Fruit fly (Drosophila melanogaster) whole organism, embryonic: ENCODE measurements around the gene Cpr65Aw.

Source experiments
- Antp ChIP-seq: fragments of 200-800 bp; sonication (Bioruptor generic); optimal IDR thresholded peaks from 3 replicates; lab custom pipeline; 2016; ENCODE audit warnings: missing biosample characterization, missing genetic modification characterization
- Asciz ChIP-seq: fragments of 200-800 bp; sonication (Bioruptor generic); optimal IDR thresholded peaks from 2 replicates; lab custom pipeline; 2017; ENCODE audit warnings: missing biosample characterization, mild to moderate bottlenecking, missing genetic modification characterization, missing genetic modification reagents
- CG11696 ChIP-seq: fragments of 200-800 bp; sonication (Bioruptor generic); IDR thresholded peaks from 2 replicates; pipeline ENCODE4 v1.3.6; 2022; ENCODE audit warnings: missing biosample characterization, missing genetic modification characterization
- CG1233 ChIP-seq: fragments of 200-800 bp; sonication (Bioruptor generic); optimal IDR thresholded peaks from 4 replicates; lab custom pipeline; 2018; ENCODE audit warnings: missing biosample characterization, mild to moderate bottlenecking, missing genetic modification characterization
- CG13424 ChIP-seq: fragments of 200-800 bp; sonication (Bioruptor generic); optimal IDR thresholded peaks from 2 replicates; lab custom pipeline; 2019; ENCODE audit warnings: missing biosample characterization, mild to moderate bottlenecking, missing genetic modification characterization, moderate library complexity
- CG13894 ChIP-seq: fragments of 200-800 bp; sonication (Bioruptor generic); optimal IDR thresholded peaks from 3 replicates; lab custom pipeline; 2018; ENCODE audit warnings: missing biosample characterization, mild to moderate bottlenecking, missing genetic modification characterization, moderate library complexity
- CG14050 ChIP-seq: fragments of 200-800 bp; sonication (Bioruptor generic); IDR thresholded peaks from 3 replicates; pipeline ENCODE4 v1.3.6; 2022; ENCODE audit warnings: missing biosample characterization, missing genetic modification characterization
- CG15269 ChIP-seq: fragments of 200-800 bp; sonication (Bioruptor generic); optimal IDR thresholded peaks from 2 replicates; lab custom pipeline; 2018; ENCODE audit warnings: missing biosample characterization, mild to moderate bottlenecking, missing genetic modification characterization, moderate library complexity
- CG1792 ChIP-seq: fragments of 200-800 bp; sonication (Bioruptor generic); optimal IDR thresholded peaks from 2 replicates; lab custom pipeline; 2016; ENCODE audit warnings: missing biosample characterization, missing genetic modification characterization
- CG18011 ChIP-seq: fragments of 200-800 bp; sonication (Bioruptor generic); optimal IDR thresholded peaks from 2 replicates; lab custom pipeline; 2017; ENCODE audit warnings: missing biosample characterization, missing genetic modification characterization, mild to moderate bottlenecking, moderate library complexity, missing genotype
- CG18262 ChIP-seq: fragments of 200-800 bp; optimal IDR thresholded peaks from 3 replicates; lab custom pipeline; 2019; ENCODE audit warnings: missing biosample characterization, mild to moderate bottlenecking, missing genetic modification characterization, moderate library complexity
- CG18764 ChIP-seq: fragments of 200-800 bp; sonication (Bioruptor generic); optimal IDR thresholded peaks from 3 replicates; lab custom pipeline; 2016; ENCODE audit warnings: missing biosample characterization, missing genetic modification characterization
- CG2120 ChIP-seq: fragments of 200-800 bp; sonication (Bioruptor generic); optimal IDR thresholded peaks from 3 replicates; lab custom pipeline; 2016; ENCODE audit warnings: missing biosample characterization, missing genetic modification characterization
- CG3163 ChIP-seq: fragments of 200-800 bp; sonication (Bioruptor generic); optimal IDR thresholded peaks from 3 replicates; lab custom pipeline; 2016; ENCODE audit warnings: missing biosample characterization, missing genetic modification characterization
- CG3407 ChIP-seq: fragments of 200-800 bp; sonication (Bioruptor generic); optimal IDR thresholded peaks from 2 replicates; lab custom pipeline; 2018; ENCODE audit warnings: missing biosample characterization, mild to moderate bottlenecking, missing genetic modification characterization
- CG3726 ChIP-seq: fragments of 200-800 bp; sonication (Bioruptor generic); IDR thresholded peaks from 3 replicates; pipeline ENCODE4, ENCODE4 v1.3.6; 2022; ENCODE audit warnings: missing biosample characterization, missing genetic modification characterization
- CG4360 ChIP-seq: fragments of 200-800 bp; sonication (Bioruptor generic); IDR thresholded peaks from 2 replicates; pipeline ENCODE4 v1.3.6; 2022; ENCODE audit warnings: missing biosample characterization, missing genetic modification characterization
- CG4707 ChIP-seq: fragments of 200-800 bp; sonication (Bioruptor generic); optimal IDR thresholded peaks from 2 replicates; lab custom pipeline; 2018; ENCODE audit warnings: missing biosample characterization, mild to moderate bottlenecking, missing genetic modification characterization, moderate library complexity
- CG5245 ChIP-seq: fragments of 200-800 bp; sonication (Bioruptor generic); optimal IDR thresholded peaks from 3 replicates; lab custom pipeline; 2016; ENCODE audit warnings: missing biosample characterization, missing genetic modification characterization
- CG6272 ChIP-seq: fragments of 200-800 bp; sonication (Bioruptor generic); IDR thresholded peaks from 2 replicates; pipeline ENCODE4 v1.3.6; 2022; ENCODE audit warnings: missing biosample characterization, missing genetic modification characterization
- CG7963 ChIP-seq: fragments of 200-800 bp; sonication (Bioruptor generic); IDR thresholded peaks from 3 replicates; pipeline ENCODE4 v1.3.6; 2022; ENCODE audit warnings: missing biosample characterization, missing genetic modification characterization; ENCODE audit not compliant: partially characterized antibody
- CG9876 ChIP-seq: fragments of 200-800 bp; sonication (Bioruptor generic); optimal IDR thresholded peaks from 2 replicates; lab custom pipeline; 2016; ENCODE audit warnings: missing biosample characterization, missing genetic modification characterization
- Dref ChIP-seq: fragments of 200-800 bp; sonication (Bioruptor generic); IDR thresholded peaks from 2 replicates; pipeline ENCODE4 v1.3.6; 2022; ENCODE audit warnings: missing biosample characterization, missing genetic modification characterization
- ERR ChIP-seq: fragments of 200-800 bp; sonication (Bioruptor generic); optimal IDR thresholded peaks from 2 replicates; lab custom pipeline; 2016; ENCODE audit warnings: missing biosample characterization, missing genetic modification characterization
- Elba2 ChIP-seq: fragments of 200-800 bp; sonication (Bioruptor generic); optimal IDR thresholded peaks from 3 replicates; lab custom pipeline; 2016; ENCODE audit warnings: missing biosample characterization, missing genetic modification characterization
- Hmr ChIP-seq: fragments of 200-800 bp; sonication (Bioruptor generic); optimal IDR thresholded peaks from 3 replicates; lab custom pipeline; 2017; ENCODE audit warnings: mild to moderate bottlenecking, missing biosample characterization, missing genetic modification reagents, missing genetic modification characterization
- MTF-1 ChIP-seq: fragments of 200-800 bp; sonication (Bioruptor generic); optimal IDR thresholded peaks from 2 replicates; lab custom pipeline; 2018; ENCODE audit warnings: missing biosample characterization, mild to moderate bottlenecking, missing genetic modification characterization, borderline replicate concordance
- Med ChIP-seq: fragments of 200-800 bp; sonication (Bioruptor generic); peaks from one replicate; lab custom pipeline; 2016; ENCODE audit warnings: missing biosample characterization, missing genetic modification characterization, mild to moderate bottlenecking, inconsistent platforms, moderate library complexity
- NC2β ChIP-seq: fragments of 200-800 bp; sonication (Bioruptor generic); optimal IDR thresholded peaks from 2 replicates; lab custom pipeline; 2016; ENCODE audit warnings: missing biosample characterization, missing genetic modification characterization
- Optix ChIP-seq: fragments of 200-800 bp; sonication (Bioruptor generic); IDR thresholded peaks from 3 replicates; pipeline ENCODE4 v1.3.6; 2022; ENCODE audit warnings: missing biosample characterization, missing genetic modification characterization
- Scr ChIP-seq: fragments of 200-800 bp; sonication (Bioruptor generic); IDR thresholded peaks from 2 replicates; pipeline ENCODE4 v1.3.6; 2022; ENCODE audit warnings: missing biosample characterization, missing genetic modification characterization; ENCODE audit not compliant: partially characterized antibody
- Six4 ChIP-seq: fragments of 200-800 bp; sonication (Bioruptor generic); optimal IDR thresholded peaks from 2 replicates; lab custom pipeline; 2016; ENCODE audit warnings: missing biosample characterization, missing genetic modification characterization
- bowl ChIP-seq: fragments of 200-800 bp; sonication (Bioruptor generic); IDR thresholded peaks from 2 replicates; pipeline ENCODE4 v1.3.6; 2022; ENCODE audit warnings: missing biosample characterization, missing genetic modification characterization
- emc ChIP-seq: fragments of 200-800 bp; sonication (Bioruptor generic); optimal IDR thresholded peaks from 2 replicates; lab custom pipeline; 2016; ENCODE audit warnings: missing biosample characterization, missing genetic modification characterization
- eve ChIP-seq, 2 experiments: fragments of >200 bp; optimal IDR thresholded peaks; 2 replicates each; lab custom pipeline; 2017; ENCODE audit warnings: missing biosample characterization in 2 of 2, missing genetic modification characterization in 2 of 2
- ftz-f1 ChIP-seq: fragments of 200-800 bp; sonication (Bioruptor generic); optimal IDR thresholded peaks from 2 replicates; lab custom pipeline; 2016; ENCODE audit warnings: missing biosample characterization, missing genetic modification characterization
- grau ChIP-seq: fragments of 200-800 bp; optimal IDR thresholded peaks from 3 replicates; lab custom pipeline; 2019; ENCODE audit warnings: missing biosample characterization, mild to moderate bottlenecking, missing genetic modification characterization, moderate library complexity
- ind ChIP-seq: fragments of 200-800 bp; sonication (Bioruptor generic); optimal IDR thresholded peaks from 3 replicates; lab custom pipeline; 2016; ENCODE audit warnings: missing biosample characterization, missing genetic modification characterization
- inv ChIP-seq: fragments of 200-800 bp; sonication (Bioruptor generic); IDR thresholded peaks from 2 replicates; pipeline ENCODE4 v1.3.6; 2022; ENCODE audit warnings: missing biosample characterization, missing genetic modification characterization; ENCODE audit not compliant: partially characterized antibody
- knrl ChIP-seq: fragments of 200-800 bp; sonication (Bioruptor generic); IDR thresholded peaks from 3 replicates; pipeline ENCODE4 v1.3.6; 2022; ENCODE audit warnings: missing biosample characterization, missing genetic modification characterization; ENCODE audit not compliant: partially characterized antibody
- lbe ChIP-seq: fragments of 200-800 bp; sonication (Bioruptor generic); optimal IDR thresholded peaks from 2 replicates; lab custom pipeline; 2016; ENCODE audit warnings: missing biosample characterization, mild to moderate bottlenecking, missing genetic modification characterization
- nau ChIP-seq: fragments of 200-800 bp; sonication (Bioruptor generic); optimal IDR thresholded peaks from 3 replicates; lab custom pipeline; 2017; ENCODE audit warnings: missing biosample characterization, mild to moderate bottlenecking, missing genetic modification characterization, missing genetic modification reagents
- onecut ChIP-seq: fragments of 200-800 bp; sonication (Bioruptor generic); IDR thresholded peaks from 2 replicates; pipeline ENCODE4 v1.3.6; 2022; ENCODE audit warnings: missing biosample characterization, missing genetic modification characterization
- pum ChIP-seq: fragments of 200-800 bp; sonication (Bioruptor generic); optimal IDR thresholded peaks from 2 replicates; lab custom pipeline; 2016; ENCODE audit warnings: missing biosample characterization, missing genetic modification characterization
- sima ChIP-seq: fragments of 200-800 bp; sonication (Bioruptor generic); optimal IDR thresholded peaks from 2 replicates; lab custom pipeline; 2016; ENCODE audit warnings: missing biosample characterization, missing genetic modification characterization
- sisA ChIP-seq: fragments of 200-800 bp; sonication (Bioruptor generic); IDR thresholded peaks from 2 replicates; pipeline ENCODE4 v1.3.6; 2022; ENCODE audit warnings: missing biosample characterization, missing genetic modification characterization
- slou ChIP-seq: fragments of 200-800 bp; sonication (Bioruptor generic); optimal IDR thresholded peaks from 3 replicates; lab custom pipeline; 2016; ENCODE audit warnings: missing biosample characterization, missing genetic modification characterization
- tio ChIP-seq: fragments of 200-800 bp; sonication (Bioruptor generic); optimal IDR thresholded peaks from 2 replicates; lab custom pipeline; 2017; ENCODE audit warnings: missing biosample characterization, missing genetic modification characterization, inconsistent platforms
- vnd ChIP-seq: fragments of 200-800 bp; sonication (Bioruptor generic); IDR thresholded peaks from 3 replicates; pipeline ENCODE4 v1.3.6; 2022; ENCODE audit warnings: missing biosample characterization, missing genetic modification characterization; ENCODE audit not compliant: partially characterized antibody

Cpr65Aw gene

dm6 chr3L:6124616-6125408 is 17.4 kb downstream of the Cpr65Aw start (continued):
- TF ChIP-seq knrl (peak; percentile 47; the same call in 1 of the 3 replicates), pum (GFP tag; lab: Kevin White, UChicago) (no peak), Antp (GFP tag; lab: Kevin White, UChicago) (peak; percentile 50), CG14050 (GFP tag; lab: Robert Waterston, UW) (peak; percentile 79), CG13894 (tag; lab: Kevin White, UChicago) (no peak), CG11696 (peak; percentile 76), CG6272 (GFP tag; lab: Robert Waterston, UW) (peak; percentile 55), CG1792 (GFP tag; lab: Kevin White, UChicago) (peak; percentile 56), sisA (GFP tag; lab: Robert Waterston, UW) (no peak), CG2120 (GFP tag; lab: Kevin White, UChicago) (no peak), CG3407 (peak; percentile 68), emc (GFP tag; lab: Kevin White, UChicago) (peak; percentile 64), bowl (GFP tag; lab: Robert Waterston, UW) (peak; percentile 61; the same call in 1 of the 2 replicates), CG15269 (tag; lab: Kevin White, UChicago) (peak; percentile 63), CG18011 (GFP tag; lab: Kevin White, UChicago) (no peak), Dref (GFP tag; lab: Robert Waterston, UW) (no peak), CG9876 (peak; percentile 16), Hmr (peak; percentile 86), CG4707 (peak; percentile 83), Med (GFP tag; lab: Kevin White, UChicago) (peak; percentile 97), Scr (GFP tag; lab: Robert Waterston, UW) (no peak), NC2β (peak; percentile 50), vnd (no peak), Six4 (GFP tag; lab: Kevin White, UChicago) (peak; percentile 46), ftz-f1 (GFP tag; lab: Kevin White, UChicago) (peak; percentile 12), Optix (GFP tag; lab: Robert Waterston, UW) (no peak), CG18262 (tag; lab: Kevin White, UChicago) (peak; percentile 64), CG3726 (GFP tag; lab: Robert Waterston, UW) (0 out of 3 replicates have a peak, but pooled peaks have one; percentile 43), grau (peak; percentile 52), CG4360 (GFP tag; lab: Robert Waterston, UW) (peak; percentile 53), ERR (GFP tag; lab: Kevin White, UChicago) (peak; percentile 69), Elba2 (GFP tag; lab: Kevin White, UChicago) (peak; percentile 52), inv (GFP tag; lab: Robert Waterston, UW) (no peak), lbe (GFP tag; lab: Kevin White, UChicago) (no peak), onecut (peak; percentile 86), CG5245 (GFP tag; lab: Kevin White, UChicago) (peak; percentile 69), CG13424 (tag; lab: Kevin White, UChicago) (peak; percentile 34), nau (GFP tag; lab: Kevin White, UChicago) (peak; percentile 87), CG3163 (GFP tag; lab: Kevin White, UChicago) (peak; percentile 4), slou (GFP tag; lab: Kevin White, UChicago) (peak; percentile 2), CG18764 (GFP tag; lab: Kevin White, UChicago) (peak; percentile 67), ind (GFP tag; lab: Kevin White, UChicago) (peak; percentile 20), CG1233 (GFP tag; lab: Kevin White, UChicago) (peak; percentile 89), eve (GFP tag; optimal IDR thresholded peaks at IDR 0.05; lab: Kevin White, UChicago) (no peak), sima (GFP tag; lab: Kevin White, UChicago) (peak; percentile 54), tio (GFP tag; lab: Kevin White, UChicago) (peak; percentile 50), MTF-1 (GFP tag; lab: Kevin White, UChicago) (peak; percentile 94), CG7963 (GFP tag; lab: Robert Waterston, UW) (no peak), Asciz (GFP tag; lab: Kevin White, UChicago) (peak; percentile 83)
